Worm (Caenorhabditis elegans): ENCODE data around the gene sdz-36.

DNA sequence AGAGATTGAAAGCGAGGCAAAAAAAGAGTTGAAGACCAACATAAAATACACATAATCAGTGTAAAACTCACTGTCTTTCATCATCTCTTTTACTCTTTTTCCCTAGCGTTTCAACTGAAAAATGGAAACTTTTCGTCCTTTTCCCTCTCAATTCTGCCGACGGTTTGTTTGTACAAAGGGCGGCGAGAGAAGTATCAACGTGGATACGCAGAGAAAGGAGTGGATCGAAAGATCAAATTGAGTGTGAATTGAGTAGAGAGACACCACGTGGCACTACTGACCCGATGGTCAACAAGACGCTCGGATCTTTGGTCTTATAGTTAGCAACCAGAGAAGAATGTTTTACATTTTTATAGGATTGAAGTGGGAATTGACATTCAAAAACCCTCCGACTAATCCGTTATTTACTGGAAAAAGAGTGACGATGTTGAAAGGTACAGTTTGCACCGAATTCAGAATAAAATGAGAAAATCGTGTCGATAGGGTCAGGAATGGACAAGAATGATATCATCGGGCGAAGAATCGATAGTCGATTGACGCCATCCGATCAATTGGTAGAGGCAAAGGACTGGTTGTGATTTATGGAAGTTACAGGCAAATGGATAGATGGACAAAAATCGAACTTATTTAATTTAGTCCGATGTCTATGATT lies 19.6 kb upstream of the sdz-36 start:
- no peak for TF ChIP-seq egl-44 (GFP tag; IDR thresholded peaks at IDR 0.05)
- TF ChIP-seq snpc-4 (GFP tag; optimal IDR thresholded peaks at IDR 0.05), result no peak
- TF ChIP-seq snpc-4 (tag; optimal IDR thresholded peaks at IDR 0.05), result peak in 1 of 4 experiments; percentile 11
- peak; percentile 58 for TF ChIP-seq ama-1 (optimal IDR thresholded peaks at IDR 0.05)
- no peak for TF ChIP-seq ama-1 (GFP tag; optimal IDR thresholded peaks at IDR 0.05)
- TF ChIP-seq B0035.1 (tag; optimal IDR thresholded peaks at IDR 0.05), result no peak
- TF ChIP-seq lin-40 (tag; optimal IDR thresholded peaks at IDR 0.05), result peak; percentile 67
- no peak for TF ChIP-seq B0261.1 (tag; optimal IDR thresholded peaks at IDR 0.05)
- no peak for TF ChIP-seq lag-1 (GFP tag; IDR thresholded peaks at IDR 0.05)
- TF ChIP-seq atf-7 (tag; optimal IDR thresholded peaks at IDR 0.05), result no peak
- TF ChIP-seq K11D2.4 (GFP tag; IDR thresholded peaks at IDR 0.05), result no peak
- no peak for TF ChIP-seq unc-62 (GFP tag; optimal IDR thresholded peaks at IDR 0.05)

All from whole organism, young adult.